Worm (Caenorhabditis elegans) whole organism, dauer: ENCODE data around the gene srv-22.

ENCODE experiments used
- unc-62 ChIP-seq: sonication (generic microtip); optimal IDR thresholded peaks from 2 replicates; lab custom pipeline; 2017; ENCODE audit warnings: missing biosample characterization, missing genetic modification reagents, missing genetic modification characterization

Gene srv-22

DNA sequence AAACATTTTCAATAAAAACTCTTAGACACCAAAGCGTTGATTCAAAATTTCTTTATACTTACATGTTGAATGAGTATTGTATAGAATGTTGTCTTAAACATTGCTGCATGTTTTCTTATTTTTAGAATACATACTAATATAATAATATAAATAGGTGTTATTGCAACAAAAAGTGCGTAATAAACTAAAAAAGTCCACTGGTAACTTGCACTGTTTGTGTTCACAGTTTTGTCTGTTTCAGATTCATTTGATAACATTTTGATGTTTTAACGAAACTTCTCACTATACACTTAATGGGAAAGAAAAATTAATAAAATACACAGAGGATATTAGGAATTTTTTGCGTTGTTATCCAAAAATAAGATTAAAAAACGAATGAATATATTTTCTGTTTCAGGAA lies 5.9 kb downstream of the srv-22 start, which contains the start of gene srv-19:
Gene srv-19, minus strand, starts transcription at position 101 of the 400 bp plus-strand sequence.
- TF ChIP-seq unc-62 (GFP tag; lab: Kevin White, UChicago): no peak

DNA sequence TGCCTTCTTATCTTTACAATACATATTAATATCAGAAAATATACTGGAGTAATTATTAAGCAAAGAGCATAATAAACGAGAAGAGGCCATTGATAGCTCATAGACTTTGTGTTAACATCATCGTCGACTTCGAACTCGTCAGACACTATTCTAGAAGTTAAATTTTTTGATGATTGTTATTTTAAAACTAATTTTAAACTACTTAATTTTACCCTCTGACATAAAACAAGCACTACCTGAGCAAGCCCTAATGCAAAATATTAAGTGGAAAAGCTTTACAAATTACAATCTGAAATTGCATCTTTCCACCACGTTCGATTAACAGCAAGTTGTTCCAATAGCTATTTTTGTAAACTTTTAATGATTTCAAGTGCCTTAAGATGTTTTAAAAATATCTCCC lies 9.7 kb downstream of the srv-22 start, which contains the start of gene srv-17:
Gene srv-17, minus strand, starts transcription at position 101 of the 400 bp plus-strand sequence.
- TF ChIP-seq unc-62 (GFP tag; lab: Kevin White, UChicago): no peak

DNA sequence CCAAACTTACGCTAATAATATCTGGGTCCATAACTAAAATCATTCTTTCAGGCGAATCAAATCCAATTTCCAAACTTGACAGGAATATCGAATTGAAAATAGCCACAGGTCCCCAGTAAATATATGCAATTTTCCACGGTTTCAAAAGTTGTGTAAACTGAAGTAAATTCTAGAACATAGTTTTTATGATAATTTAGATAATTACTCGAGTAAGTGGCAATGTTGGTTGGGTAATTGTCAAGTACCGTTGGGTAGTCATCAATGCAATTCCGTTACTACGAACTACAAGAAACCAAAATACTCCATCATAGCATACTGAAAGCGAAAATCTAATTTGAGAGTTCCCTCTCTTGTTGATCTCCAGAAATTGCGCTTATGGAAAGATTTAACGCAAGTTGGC lies 10.4 kb downstream of the srv-22 start:
- no peak for TF ChIP-seq unc-62 (GFP tag; lab: Kevin White, UChicago)

DNA sequence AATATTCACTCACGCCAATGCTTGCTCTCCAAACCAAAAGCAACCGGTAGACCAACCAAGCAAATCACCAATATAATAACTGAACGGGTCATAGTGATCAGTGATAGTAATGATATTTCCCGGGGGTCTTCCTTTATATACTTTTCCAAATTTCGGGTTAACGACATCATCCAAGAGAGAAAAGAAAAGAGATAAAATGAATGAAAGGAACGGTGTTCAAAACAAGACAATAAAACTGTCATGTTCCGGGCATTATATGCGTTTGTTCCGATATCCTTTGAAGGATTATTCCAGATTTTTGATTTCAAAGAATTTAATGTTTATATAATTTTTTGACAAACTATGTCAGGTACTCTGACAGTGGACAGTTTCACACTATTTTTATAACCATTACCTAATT lies 12.6 kb downstream of the srv-22 start, which contains the start of gene C06E7.88:
Gene C06E7.88, minus strand, starts transcription at position 101 of the 400 bp plus-strand sequence.
- TF ChIP-seq unc-62 (GFP tag; lab: Kevin White, UChicago): no peak

DNA sequence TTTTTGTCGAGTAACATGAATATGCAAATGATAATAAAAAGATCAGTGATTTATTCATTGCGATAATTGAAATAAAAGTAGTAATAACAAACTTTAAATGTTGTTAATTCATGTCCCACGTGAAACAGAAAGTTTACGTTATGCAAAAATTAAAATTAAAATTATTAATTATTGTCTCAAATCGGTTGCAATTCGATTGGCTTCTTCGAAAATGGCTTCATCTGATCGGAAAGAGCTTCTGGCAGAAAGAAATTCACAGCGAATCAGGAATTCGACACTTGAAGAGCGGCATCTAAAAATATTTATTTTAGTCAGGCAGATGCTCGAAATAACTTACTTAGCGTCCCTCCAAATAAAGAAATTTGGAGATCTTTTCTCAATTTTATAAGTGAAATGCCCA lies 13.9 kb downstream of the srv-22 start, which contains the start of gene spe-27:
Gene spe-27, minus strand, starts transcription at position 101 of the 400 bp plus-strand sequence.
- TF ChIP-seq unc-62 (GFP tag; lab: Kevin White, UChicago): no peak

DNA sequence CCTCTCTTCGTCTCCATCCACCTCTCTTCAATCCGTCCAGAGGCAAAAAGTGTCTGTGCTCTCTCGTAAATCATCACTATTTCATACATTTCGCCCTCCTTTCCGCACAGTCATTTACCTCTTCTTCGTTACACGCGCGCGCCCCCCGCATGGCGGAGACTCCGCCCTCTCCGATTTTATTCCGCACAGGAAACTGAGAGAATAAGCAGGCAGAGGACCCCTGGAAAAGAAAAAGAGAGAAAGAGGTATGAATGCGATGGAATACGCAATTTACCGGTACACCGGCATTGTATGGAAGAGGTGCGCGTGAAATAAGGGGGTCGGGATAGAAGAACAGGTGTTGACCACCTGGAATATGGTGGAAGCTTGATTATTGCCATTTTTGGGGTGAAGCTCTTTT lies 19.0 kb downstream of the srv-22 start:
- no peak for TF ChIP-seq unc-62 (GFP tag; lab: Kevin White, UChicago)

DNA sequence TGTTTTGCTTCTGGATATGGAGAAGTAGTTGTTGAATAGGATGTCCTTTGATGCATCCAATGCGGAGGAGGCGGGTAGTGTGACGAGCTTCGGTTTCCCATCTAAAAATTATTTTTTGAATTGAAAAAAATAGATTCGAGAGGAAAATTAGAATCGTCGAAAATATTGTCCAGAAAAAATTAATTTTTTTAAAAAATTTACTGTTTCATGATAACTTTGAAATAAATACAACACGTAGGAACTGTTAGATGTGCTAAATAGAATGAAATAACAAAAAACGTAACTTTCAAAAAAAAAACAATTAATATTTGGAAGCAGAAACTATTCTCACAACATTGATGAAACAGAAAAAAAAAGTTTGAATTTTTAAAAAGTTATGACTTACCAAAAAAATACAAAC lies 19.9 kb downstream of the srv-22 start, which contains the start of gene C06E7.4:
Gene C06E7.4, minus strand, starts transcription at position 101 of the 400 bp plus-strand sequence.
- no peak for TF ChIP-seq unc-62 (GFP tag; lab: Kevin White, UChicago)

DNA sequence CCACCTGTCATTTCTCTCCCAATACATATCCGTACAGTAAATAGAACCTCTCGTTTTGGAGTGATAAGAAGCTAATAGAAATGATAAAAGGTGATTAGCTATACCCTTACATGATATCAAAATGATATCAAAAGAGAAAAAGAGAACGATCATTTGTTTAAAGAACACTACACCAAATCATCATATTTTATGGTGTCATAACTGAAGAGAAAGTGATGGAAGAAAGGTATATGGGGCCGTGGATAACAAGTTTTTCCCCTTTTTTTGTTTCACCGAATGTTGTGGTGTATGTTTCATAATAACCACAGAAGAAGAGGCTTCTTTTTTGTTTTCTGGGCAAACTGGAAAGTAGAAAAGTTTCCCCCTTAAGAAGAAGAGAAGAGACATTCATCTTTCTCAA lies 21.5 kb downstream of the srv-22 start:
- TF ChIP-seq unc-62 (GFP tag; lab: Kevin White, UChicago): no peak

DNA sequence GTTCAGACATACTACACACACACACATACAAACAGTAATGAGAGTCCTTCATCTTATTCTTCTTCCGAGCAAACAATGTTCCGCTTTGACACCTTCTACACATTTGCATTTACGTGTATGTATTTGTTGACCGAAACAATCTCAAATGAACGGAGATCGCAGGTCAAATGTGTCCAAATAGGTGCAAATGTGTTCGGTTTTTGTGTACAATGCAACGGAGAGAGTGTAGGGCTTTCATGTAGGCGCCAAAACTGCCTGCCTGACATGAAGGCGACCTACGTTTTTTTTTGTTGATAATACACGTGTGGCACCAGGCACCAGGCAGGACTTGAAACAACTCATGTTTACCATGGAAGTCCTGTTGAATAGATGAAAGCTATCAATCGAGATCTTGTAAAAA lies 22.8 kb downstream of the srv-22 start:
- no peak for TF ChIP-seq unc-62 (GFP tag; lab: Kevin White, UChicago)

DNA sequence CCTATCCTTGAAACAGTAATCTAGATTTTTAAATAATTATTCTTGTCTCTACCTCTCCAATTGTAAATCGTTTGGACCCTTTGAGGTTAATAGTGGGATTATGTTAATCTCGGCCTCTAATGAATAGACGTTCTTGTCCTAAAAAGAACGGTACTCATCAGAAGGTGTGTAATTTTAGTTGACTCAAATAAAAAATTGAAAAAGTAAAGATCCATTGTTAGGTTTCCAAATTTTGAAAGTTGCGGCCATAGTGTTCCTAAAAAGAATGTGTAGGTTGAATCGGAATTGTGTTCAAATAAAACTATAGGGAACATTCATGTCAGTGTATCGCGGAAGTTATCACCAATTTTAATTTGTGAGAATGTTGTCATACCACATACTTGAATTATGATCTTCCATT lies 24.1 kb downstream of the srv-22 start:
- no peak for TF ChIP-seq unc-62 (GFP tag; lab: Kevin White, UChicago)

DNA sequence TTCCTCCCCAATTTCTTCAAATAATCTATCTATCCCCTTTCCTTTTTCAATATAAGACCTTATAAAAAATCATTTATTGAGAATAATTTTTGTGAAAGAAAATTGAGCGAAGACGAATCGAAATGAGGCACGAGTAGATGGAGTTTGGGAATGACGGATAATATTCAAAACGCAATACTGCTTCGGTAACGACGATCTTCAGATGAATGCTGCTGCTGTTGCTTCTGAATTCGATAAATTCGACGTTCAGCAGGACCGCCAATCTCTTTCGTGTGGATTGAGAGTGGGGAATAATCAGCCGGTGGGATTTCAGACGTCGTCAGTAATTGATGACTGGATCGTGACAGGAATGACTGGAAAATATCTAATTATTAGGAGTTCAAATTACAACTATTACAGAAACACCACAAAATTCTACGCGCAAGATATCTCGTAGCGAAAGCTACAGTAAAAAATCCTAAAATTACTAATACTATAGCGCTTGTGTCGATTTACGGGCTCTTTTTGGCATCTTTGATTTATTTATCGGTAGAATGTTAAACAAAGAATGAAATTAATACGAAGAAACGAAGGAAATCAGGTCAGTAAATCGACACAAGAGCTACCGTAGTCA lies 28.9 kb downstream of the srv-22 start:
- no peak for TF ChIP-seq unc-62 (GFP tag; lab: Kevin White, UChicago)

DNA sequence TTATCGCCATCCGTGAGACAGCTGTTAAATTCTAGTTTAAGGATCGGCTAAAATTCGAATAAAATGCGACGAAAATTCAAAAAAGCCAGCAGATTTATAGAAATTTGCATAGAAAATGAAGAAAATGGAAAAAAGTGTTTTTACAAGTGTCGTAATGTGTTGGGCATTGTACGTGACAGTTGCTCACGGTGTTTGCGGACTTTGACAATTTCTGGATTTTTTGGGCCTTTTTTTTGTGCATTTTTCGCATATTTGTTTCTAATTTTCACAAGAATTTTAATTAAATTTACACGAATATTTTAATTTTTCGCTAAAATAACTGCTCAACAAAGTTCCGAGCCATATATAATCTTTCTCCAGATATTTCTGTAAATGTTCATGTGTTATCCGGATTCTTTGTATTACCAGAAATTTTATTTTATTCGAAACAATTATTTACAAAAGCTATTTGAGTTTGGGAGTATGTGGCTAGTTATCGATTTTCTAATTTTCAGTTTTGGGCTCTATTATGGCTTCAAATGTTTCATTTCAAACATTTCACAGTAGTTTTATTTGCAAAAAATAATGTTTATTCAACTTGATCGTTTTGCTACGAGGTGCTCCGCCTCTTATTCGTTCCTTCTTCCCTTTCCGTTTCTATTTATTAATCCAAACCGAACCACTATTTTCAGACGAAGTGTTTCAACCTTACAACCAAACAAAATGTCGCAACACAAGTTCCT lies 31.6 kb downstream of the srv-22 start, which contains the start of gene sams-3:
Gene sams-3, plus strand, starts transcription at position 672 of the 722 bp plus-strand sequence.
- no peak for TF ChIP-seq unc-62 (GFP tag; lab: Kevin White, UChicago)

DNA sequence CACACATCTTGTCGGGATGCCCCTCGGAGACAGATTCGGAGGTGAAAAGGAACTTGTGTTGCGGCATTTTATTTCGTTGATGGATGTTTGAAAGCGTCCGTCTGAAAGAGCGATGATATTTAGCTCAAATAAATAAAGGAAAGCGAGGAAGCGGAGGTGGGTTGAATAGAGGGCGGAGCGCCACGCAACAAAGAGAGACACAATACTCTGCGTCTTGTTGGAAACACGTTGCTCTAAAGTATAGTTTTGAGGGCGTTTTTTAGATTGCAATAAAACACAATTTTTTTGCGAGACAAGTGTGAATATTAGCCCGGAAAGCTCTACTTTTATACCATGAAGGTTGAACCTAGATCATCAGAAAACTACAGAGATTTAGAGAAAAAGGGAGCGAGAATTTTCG lies 33.5 kb downstream of the srv-22 start, which contains the start of gene sams-4:
Gene sams-4, minus strand, starts transcription at position 101 of the 400 bp plus-strand sequence.
- TF ChIP-seq unc-62 (GFP tag; lab: Kevin White, UChicago): no peak

DNA sequence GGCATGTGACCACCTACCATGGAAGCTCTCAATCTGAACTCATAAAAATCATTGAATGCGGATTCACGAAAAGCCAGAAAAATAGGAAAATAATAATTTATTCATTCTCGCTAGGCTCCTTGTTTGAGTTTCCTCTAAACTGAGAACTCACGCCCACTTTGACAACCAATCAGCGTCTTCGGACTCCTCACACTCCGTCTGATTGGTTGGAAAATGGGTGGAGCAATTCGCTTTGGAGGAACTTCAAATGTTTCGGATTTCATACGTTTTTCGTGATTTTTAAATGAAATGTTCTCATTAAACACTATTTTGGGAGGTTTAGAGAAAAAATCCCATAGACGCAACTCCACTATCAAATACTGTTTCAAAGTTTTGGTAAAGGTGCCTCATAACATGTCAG lies 36.8 kb downstream of the srv-22 start:
- TF ChIP-seq unc-62 (GFP tag; lab: Kevin White, UChicago): no peak

DNA sequence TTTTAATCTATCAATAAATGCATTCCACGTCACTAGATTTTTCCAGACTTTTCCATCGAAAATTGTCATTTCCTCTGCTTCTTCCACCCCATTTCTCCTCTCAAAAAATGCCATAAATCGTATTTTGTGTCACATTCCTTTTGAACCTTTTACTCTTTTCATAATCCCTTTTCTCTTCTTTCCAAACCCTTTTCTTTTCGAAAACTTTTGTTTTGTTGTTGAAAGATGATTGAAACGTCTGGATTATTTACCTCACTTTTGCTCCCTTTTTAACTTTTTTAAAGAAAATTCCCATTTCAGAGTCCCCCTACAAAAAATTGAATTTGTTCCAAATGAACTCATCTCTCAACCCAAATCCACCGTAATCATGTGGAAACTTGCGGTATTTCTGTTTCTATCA lies 40.6 kb downstream of the srv-22 start, which contains the start of gene C06E7.2:
Gene C06E7.2, plus strand, starts transcription at position 301 of the 400 bp plus-strand sequence.
- no peak for TF ChIP-seq unc-62 (GFP tag; lab: Kevin White, UChicago)

DNA sequence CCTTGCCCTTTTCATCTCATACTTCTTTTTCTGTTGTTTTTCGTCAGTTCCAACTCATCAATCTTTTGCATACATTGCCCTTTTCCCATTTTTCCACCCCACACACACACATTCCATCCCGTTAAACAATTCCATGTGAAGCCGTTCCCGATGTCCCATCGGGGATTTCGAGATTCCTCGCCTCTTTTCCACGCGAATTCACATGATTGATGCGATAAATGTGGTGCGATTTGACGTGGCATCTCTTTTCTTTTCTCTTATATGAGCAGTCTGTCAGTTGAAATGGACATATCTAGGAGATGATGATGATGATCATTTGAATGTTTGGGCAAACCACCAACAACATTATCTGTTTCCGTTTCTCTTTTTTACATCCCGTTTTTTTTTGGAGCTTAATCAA lies 45.6 kb downstream of the srv-22 start:
- no peak for TF ChIP-seq unc-62 (GFP tag; lab: Kevin White, UChicago)
